Worm (Caenorhabditis elegans) whole organism, L2 larva: ENCODE results near the gene F13H8.1.

ENCODE experiments used
- R02D3.7 ChIP-seq: fragments of 150-350 bp; optimal IDR thresholded peaks from 2 replicates; lab custom pipeline; 2014; ENCODE audit warnings: missing biosample characterization, missing genetic modification characterization
- fos-1 ChIP-seq: fragments of 150-350 bp; optimal IDR thresholded peaks from 2 replicates; lab custom pipeline; 2014; ENCODE audit warnings: missing biosample characterization, missing genetic modification characterization
- nhr-11 ChIP-seq: fragments of 150-350 bp; optimal IDR thresholded peaks from 2 replicates; lab custom pipeline; 2014; ENCODE audit warnings: missing biosample characterization, missing genetic modification characterization
- unc-39 ChIP-seq: fragments of 150-350 bp; optimal IDR thresholded peaks from 2 replicates; lab custom pipeline; 2014; ENCODE audit warnings: missing biosample characterization, missing genetic modification characterization

DNA sequence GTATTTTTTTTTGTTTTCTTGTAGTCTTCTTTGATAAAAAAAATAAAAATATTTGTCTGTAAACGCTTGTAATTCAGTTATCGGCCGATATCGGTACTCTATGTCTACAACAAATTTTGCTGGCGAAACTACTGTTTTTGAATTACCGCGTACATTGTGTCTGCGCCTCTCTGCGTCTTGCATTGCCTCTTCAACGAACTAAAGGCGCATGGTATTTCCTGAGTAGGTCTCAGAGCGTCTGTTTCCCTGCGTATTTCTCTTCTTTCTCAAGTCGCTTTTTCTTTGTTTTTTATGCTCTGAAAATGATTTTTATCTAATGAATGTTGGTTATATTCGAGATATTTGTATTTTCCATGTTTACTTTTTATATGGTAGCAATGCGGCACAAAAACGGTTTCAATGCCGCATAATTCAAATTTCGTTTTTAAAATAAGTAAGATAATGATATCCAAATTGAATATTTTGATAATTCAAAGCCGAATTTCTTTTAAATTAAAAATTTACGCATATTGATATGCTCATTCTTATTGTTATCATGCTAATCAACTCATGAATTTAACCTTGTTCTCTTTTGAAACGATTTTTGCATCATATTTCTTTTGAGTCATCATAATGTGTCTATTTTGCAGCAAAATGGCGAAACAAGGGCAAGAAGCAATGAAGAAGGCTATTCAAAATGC lies 32.3 kb upstream of the F13H8.1 start, which contains the start of gene phb-2:
- TF ChIP-seq fos-1 (tag; lab: Kevin White, UChicago) = peak; percentile 62
- no peak for TF ChIP-seq R02D3.7 (tag; lab: Kevin White, UChicago)
- TF ChIP-seq unc-39 (tag; lab: Kevin White, UChicago) = no peak
- no peak for TF ChIP-seq nhr-11 (tag; lab: Kevin White, UChicago)
